Worm (Caenorhabditis elegans): ENCODE measurements around the gene best-19.

best-19 gene

ce11 chrIV:314475-314874 lies 31.0 kb downstream of the best-19 start:
- TF ChIP-seq hlh-1 (tag; optimal IDR thresholded peaks at IDR 0.05) (peak; percentile 80), mep-1 (tag; optimal IDR thresholded peaks at IDR 0.05) (no peak), nhr-76 (tag; optimal IDR thresholded peaks at IDR 0.05) (no peak), unc-120 (tag; optimal IDR thresholded peaks at IDR 0.05; ENCODE audit: poor library complexity, severe bottlenecking) (peak; percentile 44)

DNA sequence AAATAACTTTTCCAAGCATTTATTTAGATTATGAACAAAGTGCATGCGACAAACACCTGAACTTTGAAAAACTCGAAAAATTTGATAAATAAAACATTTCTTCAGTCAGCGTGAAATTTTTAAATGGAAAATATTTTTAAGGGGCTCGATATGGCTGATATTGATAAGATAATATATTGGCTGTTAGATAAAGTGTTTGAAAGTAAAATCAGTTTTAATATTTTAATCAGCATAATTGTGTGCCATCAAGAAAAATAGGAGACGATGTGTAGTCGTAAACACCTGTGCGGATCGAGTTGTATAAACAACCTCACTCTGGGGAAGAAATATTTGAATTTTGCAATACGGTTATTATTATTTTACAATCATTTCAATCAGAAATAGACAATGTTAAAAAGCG lies 36.2 kb downstream of the best-19 start:
- TF ChIP-seq pha-4 (tag; optimal IDR thresholded peaks at IDR 0.05), result no peak

DNA sequence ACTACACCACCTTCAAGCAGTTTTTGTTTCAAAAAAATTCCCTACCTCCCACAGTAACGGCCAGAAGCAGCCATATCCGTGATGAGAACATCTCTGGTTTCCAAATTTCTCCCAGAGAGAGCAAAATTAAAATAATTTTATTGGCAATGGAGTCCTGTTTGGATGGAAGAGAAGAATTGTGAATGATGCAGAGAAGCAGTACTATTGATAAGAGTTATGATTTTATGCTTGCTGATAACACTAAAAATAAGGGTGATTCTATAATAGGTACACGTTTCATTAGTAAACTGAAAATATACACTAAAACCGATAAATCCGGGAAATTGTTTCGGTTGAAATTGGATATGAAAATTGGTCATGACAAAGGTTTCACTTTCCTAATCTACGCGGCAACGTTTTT lies 36.9 kb downstream of the best-19 start, which contains the start of gene dsc-4:
Gene dsc-4 (minus strand): TSS at position 165 of the 400 bp plus-strand sequence.
- TF ChIP-seq ceh-43 (GFP tag; optimal IDR thresholded peaks at IDR 0.05) (no peak), bed-3 (GFP tag; optimal IDR thresholded peaks at IDR 0.05) (no peak), nhr-12 (tag; optimal IDR thresholded peaks at IDR 0.05) (no peak), unc-62 (GFP tag; optimal IDR thresholded peaks at IDR 0.05) (no peak), snpc-4 (tag; optimal IDR thresholded peaks at IDR 0.05) (no peak), blmp-1 (tag; optimal IDR thresholded peaks at IDR 0.05) (no peak), nhr-2 (tag; optimal IDR thresholded peaks at IDR 0.05) (no peak), ham-2 (GFP tag; optimal IDR thresholded peaks at IDR 0.05) (no peak), ztf-11 (tag; optimal IDR thresholded peaks at IDR 0.05) (no peak), ces-1 (GFP tag; optimal IDR thresholded peaks at IDR 0.05) (no peak), mab-5 (tag; optimal IDR thresholded peaks at IDR 0.05) (no peak), M03D4.4 (tag; optimal IDR thresholded peaks at IDR 0.05) (no peak), zip-8 (tag; optimal IDR thresholded peaks at IDR 0.05) (no peak), cnd-1 (tag; optimal IDR thresholded peaks at IDR 0.05) (no peak), ceh-83 (GFP tag; optimal IDR thresholded peaks at IDR 0.05) (no peak), nhr-237 (tag; optimal IDR thresholded peaks at IDR 0.05) (no peak)

- TF ChIP-seq ceh-43 (GFP tag; optimal IDR thresholded peaks at IDR 0.05), result peak; percentile 10
- no peak for TF ChIP-seq nhr-2 (tag; optimal IDR thresholded peaks at IDR 0.05)
- no peak for TF ChIP-seq flh-1 (GFP tag; optimal IDR thresholded peaks at IDR 0.05)
- TF ChIP-seq zip-8 (tag; optimal IDR thresholded peaks at IDR 0.05), result no peak
- no peak for TF ChIP-seq blmp-1 (tag; optimal IDR thresholded peaks at IDR 0.05)
- TF ChIP-seq M03D4.4 (tag; optimal IDR thresholded peaks at IDR 0.05), result peak; percentile 59
- TF ChIP-seq bed-3 (GFP tag; optimal IDR thresholded peaks at IDR 0.05), result peak; percentile 24
- no peak for TF ChIP-seq nhr-76 (tag; optimal IDR thresholded peaks at IDR 0.05)
- TF ChIP-seq elt-3 (tag; optimal IDR thresholded peaks at IDR 0.05), result no peak
- TF ChIP-seq ces-1 (GFP tag; optimal IDR thresholded peaks at IDR 0.05), result no peak
- TF ChIP-seq unc-39 (tag; optimal IDR thresholded peaks at IDR 0.05), result no peak
- peak; percentile 65 for TF ChIP-seq unc-120 (tag; optimal IDR thresholded peaks at IDR 0.05; ENCODE audit: poor library complexity, severe bottlenecking)
- TF ChIP-seq mab-5 (tag; optimal IDR thresholded peaks at IDR 0.05), result no peak
- TF ChIP-seq mls-2 (tag; optimal IDR thresholded peaks at IDR 0.05), result peak; percentile 47
- no peak for TF ChIP-seq lin-13 (tag; optimal IDR thresholded peaks at IDR 0.05)
- TF ChIP-seq ceh-83 (GFP tag; optimal IDR thresholded peaks at IDR 0.05), result peak; percentile 67
- TF ChIP-seq tbx-8 (GFP tag; optimal IDR thresholded peaks at IDR 0.05), result no peak
- no peak for TF ChIP-seq nhr-28 (tag; optimal IDR thresholded peaks at IDR 0.05)
- peak; percentile 3 for TF ChIP-seq pha-4 (tag; optimal IDR thresholded peaks at IDR 0.05)
- TF ChIP-seq lin-32 (GFP tag; optimal IDR thresholded peaks at IDR 0.05), result peak; percentile 67
- peak; percentile 38 for TF ChIP-seq cnd-1 (tag; optimal IDR thresholded peaks at IDR 0.05)
- peak; percentile 66 for TF ChIP-seq drap-1 (GFP tag; optimal IDR thresholded peaks at IDR 0.05)
- TF ChIP-seq lsy-2 (tag; optimal IDR thresholded peaks at IDR 0.05), result no peak
- TF ChIP-seq nhr-237 (tag; optimal IDR thresholded peaks at IDR 0.05), result no peak
- TF ChIP-seq snpc-4 (tag; optimal IDR thresholded peaks at IDR 0.05), result no peak
- TF ChIP-seq sptf-1 (tag; optimal IDR thresholded peaks at IDR 0.05), result peak; percentile 78
- TF ChIP-seq unc-62 (GFP tag; optimal IDR thresholded peaks at IDR 0.05), result no peak
- no peak for TF ChIP-seq ham-2 (GFP tag; optimal IDR thresholded peaks at IDR 0.05)
- no peak for TF ChIP-seq ztf-11 (tag; optimal IDR thresholded peaks at IDR 0.05)
- TF ChIP-seq hlh-1 (tag; optimal IDR thresholded peaks at IDR 0.05), result peak; percentile 52
- peak; percentile 26 for TF ChIP-seq mep-1 (tag; optimal IDR thresholded peaks at IDR 0.05)
- no peak for TF ChIP-seq ceh-39 (tag; optimal IDR thresholded peaks at IDR 0.05)
- TF ChIP-seq nhr-12 (tag; optimal IDR thresholded peaks at IDR 0.05), result no peak
- no peak for TF ChIP-seq elt-1 (tag; optimal IDR thresholded peaks at IDR 0.05; ENCODE audit: borderline replicate concordance, insufficient read depth)
- peak; percentile 38 for TF ChIP-seq sem-2 (GFP tag; optimal IDR thresholded peaks at IDR 0.05)
These were observed 39.0 kb downstream of the best-19 start, which contains the start of gene grl-26 for ce11 chrIV:322497-322896. grl-26 (minus strand) TSS chrIV:322814.
